Worm (Caenorhabditis elegans): ENCODE data around the gene clec-226.
A peak's percentile ranks its signal among the peaks of the same experiment; 100 is the strongest.

The clec-226 gene

DNA sequence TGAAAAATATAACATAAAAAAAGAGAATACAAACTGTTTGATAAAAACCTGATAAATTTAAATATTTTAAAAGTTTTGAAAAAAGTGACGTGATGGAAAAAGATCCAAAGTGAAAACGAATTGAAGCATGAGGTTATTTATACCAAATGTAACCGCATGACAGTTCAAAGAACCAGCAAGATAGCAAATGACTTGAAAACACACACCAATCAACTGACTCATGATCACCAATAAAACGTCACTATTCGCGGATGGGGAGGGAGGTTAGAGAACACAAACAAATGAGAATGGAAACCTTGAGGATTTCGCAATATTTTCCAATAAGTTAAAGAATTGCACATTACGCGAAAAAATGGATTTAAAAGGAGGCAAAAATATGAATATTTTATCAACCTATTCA, 37.4 kb upstream of the clec-226 start, which contains the start of gene C06B3.7 (continued):
- TF ChIP-seq tbp1 (GFP tag; optimal IDR thresholded peaks at IDR 0.05) (peak; percentile 55), snpc-4 (GFP tag; optimal IDR thresholded peaks at IDR 0.05) (no peak), snpc-4 (tag; optimal IDR thresholded peaks at IDR 0.05) (peak in 2 of 4 experiments; percentile 1 to 51), nhr-27 (tag; optimal IDR thresholded peaks at IDR 0.05) (no peak), rcor-1 (GFP tag; IDR thresholded peaks at IDR 0.05) (0 out of 2 replicates have a peak, but pooled peaks have one; percentile 8), egl-44 (GFP tag; IDR thresholded peaks at IDR 0.05) (peak; percentile 37; the same call in 1 of the 2 replicates), ekl-4 (GFP tag; IDR thresholded peaks at IDR 0.05) (no peak), zim-3 (tag; optimal IDR thresholded peaks at IDR 0.05) (no peak), ceh-27 (GFP tag; optimal IDR thresholded peaks at IDR 0.05) (peak; percentile 4), unc-62 (GFP tag; optimal IDR thresholded peaks at IDR 0.05) (peak; percentile 62), tlf-1 (GFP tag; optimal IDR thresholded peaks at IDR 0.05) (peak; percentile 59), ZK185.1 (tag; optimal IDR thresholded peaks at IDR 0.05; ENCODE audit: poor library complexity, severe bottlenecking) (peak; percentile 17), B0019.2 (GFP tag; conservative IDR thresholded peaks at IDR 0.05) (no peak), mel-28 (tag; optimal IDR thresholded peaks at IDR 0.05; ENCODE audit: borderline replicate concordance) (no peak), efl-1 (GFP tag; optimal IDR thresholded peaks at IDR 0.05) (no peak), nfya-1 (tag; optimal IDR thresholded peaks at IDR 0.05; ENCODE audit: borderline replicate concordance, insufficient read depth) (no peak), F55B11.4 (tag; optimal IDR thresholded peaks at IDR 0.05; ENCODE audit: borderline replicate concordance, insufficient read depth) (no peak), somi-1 (GFP tag; optimal IDR thresholded peaks at IDR 0.05) (peak; percentile 53), K11D2.4 (GFP tag; IDR thresholded peaks at IDR 0.05) (peak; percentile 45; the same call in 1 of the 2 replicates), ceh-100 (GFP tag; IDR thresholded peaks at IDR 0.05) (no peak), pha-4 (tag; optimal IDR thresholded peaks at IDR 0.05) (peak; percentile 91), nfyb-1 (GFP tag; IDR thresholded peaks at IDR 0.05) (peak; percentile 46; the same call in 1 of the 2 replicates), tbx-9 (tag; optimal IDR thresholded peaks at IDR 0.05; ENCODE audit: borderline replicate concordance) (no peak), ama-1 (optimal IDR thresholded peaks at IDR 0.05) (no peak), ama-1 (GFP tag; optimal IDR thresholded peaks at IDR 0.05) (no peak), mcd-1 (GFP tag; IDR thresholded peaks at IDR 0.05) (0 out of 2 replicates have a peak, but pooled peaks have one; percentile 27), ztf-22 (GFP tag; optimal IDR thresholded peaks at IDR 0.05) (no peak), egl-18 (GFP tag; IDR thresholded peaks at IDR 0.05) (no peak), atf-7 (tag; optimal IDR thresholded peaks at IDR 0.05) (peak; percentile 96), madf-6 (GFP tag; IDR thresholded peaks at IDR 0.05) (no peak), madf-3 (GFP tag; IDR thresholded peaks at IDR 0.05) (0 out of 2 replicates have a peak, but pooled peaks have one; percentile 2), aptf-2 (GFP tag; conservative IDR thresholded peaks at IDR 0.05) (no peak)

DNA sequence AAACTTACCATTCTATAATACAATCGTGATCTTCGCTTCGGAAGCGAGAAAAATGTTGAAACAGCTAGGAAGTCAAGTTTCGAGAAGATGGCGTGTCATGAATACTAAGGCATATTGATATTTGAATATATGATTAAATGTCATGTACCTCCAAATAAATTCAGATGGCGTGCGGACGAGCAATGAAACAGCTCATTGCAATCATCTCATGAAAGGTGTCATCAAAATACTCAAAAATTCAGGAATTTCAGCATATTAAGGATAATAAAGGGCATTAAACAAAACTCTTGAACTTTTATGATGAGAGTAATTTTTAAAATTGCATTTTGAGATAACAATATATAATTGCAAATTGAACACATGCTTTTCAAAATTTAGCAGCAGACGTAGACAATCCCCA, 31.4 kb upstream of the clec-226 start, which contains the start of gene gcy-32:
TSS of gene gcy-32 (minus strand) at position 101 of the 400 bp plus-strand sequence.
- TF ChIP-seq efl-1 (GFP tag; optimal IDR thresholded peaks at IDR 0.05) (no peak), attf-5 (GFP tag; optimal IDR thresholded peaks at IDR 0.05) (no peak), lin-26 (GFP tag; IDR thresholded peaks at IDR 0.05) (no peak), fkh-3 (tag; optimal IDR thresholded peaks at IDR 0.05) (no peak), bed-2 (GFP tag; IDR thresholded peaks at IDR 0.05) (no peak), ztf-3 (GFP tag; optimal IDR thresholded peaks at IDR 0.05) (no peak), tlf-1 (GFP tag; optimal IDR thresholded peaks at IDR 0.05) (no peak), ztf-18 (tag; optimal IDR thresholded peaks at IDR 0.05) (no peak), egl-18 (GFP tag; IDR thresholded peaks at IDR 0.05) (no peak), dpff-1 (tag; optimal IDR thresholded peaks at IDR 0.05) (no peak), attf-3 (GFP tag; conservative IDR thresholded peaks at IDR 0.05) (no peak), nfya-1 (tag; optimal IDR thresholded peaks at IDR 0.05; ENCODE audit: borderline replicate concordance, insufficient read depth) (no peak), F49E8.2 (tag; optimal IDR thresholded peaks at IDR 0.05; ENCODE audit: insufficient read depth) (no peak), F10E7.11 (tag; optimal IDR thresholded peaks at IDR 0.05) (no peak), lir-1 (GFP tag; conservative IDR thresholded peaks at IDR 0.05) (no peak), T07F8.4 (tag; optimal IDR thresholded peaks at IDR 0.05) (no peak)

All from whole organism, young adult.